Fruit fly (Drosophila melanogaster) whole organism, pupa: Measurements from ENCODE around the gene CdGAPr.

Experiments
- CG10348 ChIP-seq: fragments of 200-800 bp; sonication (Bioruptor generic); IDR thresholded peaks from 2 replicates; pipeline ENCODE4 v1.3.6; 2022; ENCODE audit warnings: missing biosample characterization, missing genetic modification characterization
- CG12605 ChIP-seq: fragments of 200-800 bp; sonication (Bioruptor generic); IDR thresholded peaks from 2 replicates; pipeline ENCODE4 v1.3.6; 2022; ENCODE audit warnings: missing biosample characterization, missing genetic modification characterization
- CG13204 ChIP-seq: fragments of 200-800 bp; sonication (Bioruptor generic); optimal IDR thresholded peaks from 2 replicates; lab custom pipeline; 2018; ENCODE audit warnings: missing biosample characterization, mild to moderate bottlenecking, missing genetic modification characterization, moderate library complexity
- CG14655 ChIP-seq: fragments of 200-800 bp; sonication (Bioruptor generic); optimal IDR thresholded peaks from 3 replicates; lab custom pipeline; 2017; ENCODE audit warnings: mild to moderate bottlenecking, missing biosample characterization, missing genetic modification reagents, missing genetic modification characterization
- CG15710 ChIP-seq: fragments of 200-800 bp; sonication (Bioruptor generic); optimal IDR thresholded peaks from 2 replicates; lab custom pipeline; 2018; ENCODE audit warnings: missing biosample characterization, mild to moderate bottlenecking, missing genetic modification characterization, moderate library complexity
- CG17806 ChIP-seq: fragments of 200-800 bp; sonication (Bioruptor generic); optimal IDR thresholded peaks from 2 replicates; lab custom pipeline; 2018; ENCODE audit warnings: missing biosample characterization, mild to moderate bottlenecking, missing genetic modification characterization, moderate library complexity
- CG32121 ChIP-seq: fragments of 200-800 bp; sonication (Bioruptor generic); IDR thresholded peaks from 2 replicates; pipeline ENCODE4 v1.3.6; 2022; ENCODE audit warnings: missing biosample characterization, missing genetic modification characterization
- CG34367 ChIP-seq: fragments of 200-800 bp; sonication (Bioruptor generic); optimal IDR thresholded peaks from 2 replicates; lab custom pipeline; 2018; ENCODE audit warnings: missing biosample characterization, mild to moderate bottlenecking, missing genetic modification characterization
- CG4496 ChIP-seq: fragments of 200-800 bp; sonication (Bioruptor generic); IDR thresholded peaks from 3 replicates; pipeline ENCODE4 v1.3.6; 2022; ENCODE audit warnings: missing biosample characterization, missing genetic modification characterization
- CG8159 ChIP-seq: fragments of 200-800 bp; sonication (Bioruptor generic); optimal IDR thresholded peaks from 3 replicates; lab custom pipeline; 2018; ENCODE audit warnings: missing biosample characterization, mild to moderate bottlenecking, missing genetic modification characterization, moderate library complexity
- CG8301 ChIP-seq: fragments of 200-800 bp; sonication (Bioruptor generic); optimal IDR thresholded peaks from 2 replicates; lab custom pipeline; 2018; ENCODE audit warnings: missing biosample characterization, mild to moderate bottlenecking, missing genetic modification characterization
- CG9948 ChIP-seq: fragments of 200-800 bp; sonication (Bioruptor generic); optimal IDR thresholded peaks from 2 replicates; lab custom pipeline; 2018; ENCODE audit warnings: missing biosample characterization, mild to moderate bottlenecking, missing genetic modification characterization, moderate library complexity
- D1 ChIP-seq: fragments of 200-800 bp; sonication (Bioruptor generic); optimal IDR thresholded peaks from 2 replicates; lab custom pipeline; 2018; ENCODE audit warnings: missing biosample characterization, mild to moderate bottlenecking, missing genetic modification characterization, moderate library complexity
- EcR ChIP-seq: fragments of 200-800 bp; sonication (Bioruptor generic); optimal IDR thresholded peaks from 3 replicates; lab custom pipeline; 2019; ENCODE audit warnings: missing biosample characterization, missing genetic modification characterization, mild to moderate bottlenecking, moderate library complexity, missing genetic modification reagents
- Ets98B ChIP-seq: fragments of 200-800 bp; sonication (Bioruptor generic); IDR thresholded peaks from 2 replicates; pipeline ENCODE4 v1.3.6; 2022; ENCODE audit warnings: missing biosample characterization, missing genetic modification characterization
- Pif1A ChIP-seq: fragments of 200-800 bp; sonication (Bioruptor generic); optimal IDR thresholded peaks from 3 replicates; lab custom pipeline; 2016; ENCODE audit warnings: missing biosample characterization, missing genetic modification characterization
- Pif1B ChIP-seq: fragments of 200-800 bp; sonication (Bioruptor generic); optimal IDR thresholded peaks from 3 replicates; lab custom pipeline; 2016; ENCODE audit warnings: missing biosample characterization, missing genetic modification characterization
- Snoo ChIP-seq: fragments of 200-800 bp; sonication (Bioruptor generic); optimal IDR thresholded peaks from 3 replicates; lab custom pipeline; 2017; ENCODE audit warnings: missing biosample characterization, mild to moderate bottlenecking, missing genetic modification characterization, inconsistent platforms
- fd96Ca ChIP-seq: fragments of 200-800 bp; sonication (Bioruptor generic); IDR thresholded peaks from 3 replicates; pipeline ENCODE4 v1.3.6; 2022; ENCODE audit warnings: missing biosample characterization, missing genetic modification characterization
- gl ChIP-seq: fragments of 200-800 bp; sonication (Bioruptor generic); optimal IDR thresholded peaks from 2 replicates; lab custom pipeline; 2018; ENCODE audit warnings: missing biosample characterization, mild to moderate bottlenecking, missing genetic modification characterization
- rn ChIP-seq: fragments of 200-800 bp; sonication (Bioruptor generic); IDR thresholded peaks from 2 replicates; pipeline ENCODE4 v1.3.6; 2022; ENCODE audit warnings: missing biosample characterization, missing genetic modification characterization

Gene CdGAPr

dm6 chr2L:19814432-19814831, 22.8 kb upstream of the CdGAPr start, which contains the start of gene CG13962:
Gene CG13962 (minus strand): TSS chr2L:19814532.
- TF ChIP-seq CG8159, result no peak
- no peak for TF ChIP-seq CG17806 (tag; lab: Kevin White, UChicago)
- no peak for TF ChIP-seq rn (GFP tag; lab: Robert Waterston, UW)
- no peak for TF ChIP-seq CG34367 (tag; lab: Kevin White, UChicago)
- no peak for TF ChIP-seq CG13204
- TF ChIP-seq CG12605 (GFP tag; lab: Robert Waterston, UW), result no peak
- TF ChIP-seq fd96Ca (GFP tag; lab: Robert Waterston, UW), result no peak
- no peak for TF ChIP-seq gl (tag; lab: Kevin White, UChicago)
- no peak for TF ChIP-seq CG15710
- no peak for TF ChIP-seq CG8301 (tag; lab: Kevin White, UChicago)
- TF ChIP-seq EcR (GFP tag; lab: Kevin White, UChicago), result no peak
- no peak for TF ChIP-seq CG4496 (GFP tag; lab: Robert Waterston, UW)
- no peak for TF ChIP-seq Pif1A
- TF ChIP-seq CG10348 (GFP tag; lab: Robert Waterston, UW), result no peak

dm6 chr2L:19810642-19811041, 19.0 kb upstream of the CdGAPr start:
- no peak for TF ChIP-seq Pif1B
- TF ChIP-seq CG32121 (GFP tag; lab: Robert Waterston, UW), result no peak
- TF ChIP-seq CG10348 (GFP tag; lab: Robert Waterston, UW), result no peak
- no peak for TF ChIP-seq Pif1A
- no peak for TF ChIP-seq CG17806 (tag; lab: Kevin White, UChicago)
- no peak for TF ChIP-seq gl (tag; lab: Kevin White, UChicago)

dm6 chr2L:19809515-19810049, 17.9 kb upstream of the CdGAPr start:
- no peak for TF ChIP-seq CG8159
- no peak for TF ChIP-seq Pif1A
- TF ChIP-seq CG4496 (GFP tag; lab: Robert Waterston, UW), result no peak
- no peak for TF ChIP-seq CG13204
- TF ChIP-seq CG12605 (GFP tag; lab: Robert Waterston, UW), result no peak
- no peak for TF ChIP-seq gl (tag; lab: Kevin White, UChicago)
- TF ChIP-seq CG17806 (tag; lab: Kevin White, UChicago), result no peak
- no peak for TF ChIP-seq CG34367 (tag; lab: Kevin White, UChicago)
- TF ChIP-seq Snoo (tag; lab: Kevin White, UChicago), result no peak
- no peak for TF ChIP-seq fd96Ca (GFP tag; lab: Robert Waterston, UW)
- TF ChIP-seq CG9948 (tag; lab: Kevin White, UChicago), result no peak
- TF ChIP-seq Pif1B, result no peak
- TF ChIP-seq D1, result no peak
- TF ChIP-seq CG8301 (tag; lab: Kevin White, UChicago), result no peak
- TF ChIP-seq CG32121 (GFP tag; lab: Robert Waterston, UW), result no peak
- TF ChIP-seq CG10348 (GFP tag; lab: Robert Waterston, UW), result no peak
- TF ChIP-seq rn (GFP tag; lab: Robert Waterston, UW), result no peak

- TF ChIP-seq CG32121 (GFP tag; lab: Robert Waterston, UW), result no peak
- TF ChIP-seq D1, result no peak
- TF ChIP-seq CG8301 (tag; lab: Kevin White, UChicago), result no peak
- TF ChIP-seq CG10348 (GFP tag; lab: Robert Waterston, UW), result no peak
- TF ChIP-seq CG9948 (tag; lab: Kevin White, UChicago), result no peak
- TF ChIP-seq CG12605 (GFP tag; lab: Robert Waterston, UW), result no peak
- TF ChIP-seq Ets98B (GFP tag; lab: Robert Waterston, UW), result no peak
- no peak for TF ChIP-seq gl (tag; lab: Kevin White, UChicago)
- no peak for TF ChIP-seq CG34367 (tag; lab: Kevin White, UChicago)
- no peak for TF ChIP-seq CG4496 (GFP tag; lab: Robert Waterston, UW)
- no peak for TF ChIP-seq Pif1A
- no peak for TF ChIP-seq CG8159
- no peak for TF ChIP-seq CG17806 (tag; lab: Kevin White, UChicago)
- no peak for TF ChIP-seq EcR (GFP tag; lab: Kevin White, UChicago)
- TF ChIP-seq Snoo (tag; lab: Kevin White, UChicago), result no peak
- no peak for TF ChIP-seq fd96Ca (GFP tag; lab: Robert Waterston, UW)
- no peak for TF ChIP-seq CG13204
- no peak for TF ChIP-seq CG14655
- TF ChIP-seq, all 21 proteins: peak for 0
Measured at dm6 chr2L:19805007-19805406, 13.3 kb upstream of the CdGAPr start.

dm6 chr2L:19801951-19802612, 10.4 kb upstream of the CdGAPr start:
- TF ChIP-seq rn (GFP tag; lab: Robert Waterston, UW) (no peak), CG15710 (peak; percentile 19), CG8159 (peak; percentile 23)
- TF ChIP-seq, all 21 proteins: peak for 2

dm6 chr2L:19800703-19801102, 9.0 kb upstream of the CdGAPr start:
- TF ChIP-seq fd96Ca (GFP tag; lab: Robert Waterston, UW) (no peak), CG8159 (peak; percentile 1)

dm6 chr2L:19799940-19800339, 8.3 kb upstream of the CdGAPr start:
- TF ChIP-seq CG15710 (peak; percentile 45), CG8159 (peak; percentile 56), gl (tag; lab: Kevin White, UChicago) (no peak), CG9948 (tag; lab: Kevin White, UChicago) (peak; percentile 20), CG17806 (tag; lab: Kevin White, UChicago) (peak; percentile 30)
